Comparison of ENCODE assay signal across 5 worm cellular contexts in genomic region chrII:6612544-6612943, ce11.
TF ChIP-seq lines count a peak whose summit lies in the region.

No protein-coding gene starts in this region.

TF ChIP-seq in whole organism, L1 larva, 84 proteins besides CTCF, POLR2A, EP300 and RAD21:
- peak; percentile 72 for TF ChIP-seq elt-2 (tag; optimal IDR thresholded peaks at IDR 0.05; lab: Kevin White, UChicago)
- TF ChIP-seq lin-35 (GFP tag; optimal IDR thresholded peaks at IDR 0.05; lab: Kevin White, UChicago): peak in 1 of 2 experiments; percentile 34
- TF ChIP-seq lin-14 (GFP tag; optimal IDR thresholded peaks at IDR 0.05; lab: Kevin White, UChicago): no peak

TF ChIP-seq in whole organism, L2 larva, 48 proteins besides CTCF, POLR2A, EP300 and RAD21:
- TF ChIP-seq nhr-10 (tag; optimal IDR thresholded peaks at IDR 0.05; lab: Kevin White, UChicago) (no peak), fos-1 (tag; optimal IDR thresholded peaks at IDR 0.05; lab: Kevin White, UChicago) (peak; percentile 87), unc-39 (tag; optimal IDR thresholded peaks at IDR 0.05; lab: Kevin White, UChicago) (no peak), sma-9 (GFP tag; optimal IDR thresholded peaks at IDR 0.05; lab: Kevin White, UChicago) (peak; percentile 22), sma-9 (tag; optimal IDR thresholded peaks at IDR 0.05; lab: Kevin White, UChicago) (no peak), ztf-11 (tag; optimal IDR thresholded peaks at IDR 0.05; lab: Kevin White, UChicago) (no peak), F13H6.1 (tag; optimal IDR thresholded peaks at IDR 0.05; lab: Kevin White, UChicago) (peak; percentile 3), nhr-237 (tag; optimal IDR thresholded peaks at IDR 0.05; lab: Kevin White, UChicago) (no peak), crh-2 (tag; optimal IDR thresholded peaks at IDR 0.05; lab: Kevin White, UChicago) (peak; percentile 48)
TF ChIP-seq in whole organism, L2 larva: peak in this region for 4.

TF ChIP-seq in whole organism, L3 larva, 47 proteins besides CTCF, POLR2A, EP300 and RAD21:
- TF ChIP-seq pqm-1 (tag; optimal IDR thresholded peaks at IDR 0.05; lab: Kevin White, UChicago) (peak; percentile 67), nhr-12 (tag; optimal IDR thresholded peaks at IDR 0.05; lab: Kevin White, UChicago) (no peak), pha-4 (tag; optimal IDR thresholded peaks at IDR 0.05; lab: Kevin White, UChicago) (peak; percentile 24), fkh-2 (tag; optimal IDR thresholded peaks at IDR 0.05; lab: Kevin White, UChicago) (no peak), mdl-1 (tag; optimal IDR thresholded peaks at IDR 0.05; lab: Kevin White, UChicago) (peak; percentile 30), elt-2 (tag; optimal IDR thresholded peaks at IDR 0.05; lab: Kevin White, UChicago) (peak; percentile 84)

TF ChIP-seq in whole organism, L4 larva, 104 proteins besides CTCF, POLR2A, EP300 and RAD21:
- TF ChIP-seq mdl-1 (tag; optimal IDR thresholded peaks at IDR 0.05; lab: Kevin White, UChicago): peak in 1 of 2 experiments; percentile 26
- TF ChIP-seq daf-12 (tag; optimal IDR thresholded peaks at IDR 0.05; lab: Kevin White, UChicago): no peak
- peak; percentile 74 for TF ChIP-seq nhr-28 (tag; optimal IDR thresholded peaks at IDR 0.05; lab: Kevin White, UChicago)
- TF ChIP-seq hlh-30 (tag; optimal IDR thresholded peaks at IDR 0.05; lab: Kevin White, UChicago; ENCODE audit: insufficient read depth): peak; percentile 51
- peak; percentile 92 for TF ChIP-seq pqm-1 (tag; optimal IDR thresholded peaks at IDR 0.05; lab: Kevin White, UChicago)
- TF ChIP-seq nhr-10 (tag; optimal IDR thresholded peaks at IDR 0.05; lab: Kevin White, UChicago): no peak
- peak in 1 of 2 experiments; percentile 21 for TF ChIP-seq hif-1 (tag; optimal IDR thresholded peaks at IDR 0.05; lab: Kevin White, UChicago)
- TF ChIP-seq hlh-11 (tag; optimal IDR thresholded peaks at IDR 0.05; lab: Kevin White, UChicago): peak; percentile 44
- TF ChIP-seq daf-16 (GFP tag; optimal IDR thresholded peaks at IDR 0.05; lab: Kevin White, UChicago): no peak
- TF ChIP-seq daf-16 (tag; optimal IDR thresholded peaks at IDR 0.05; lab: Kevin White, UChicago): peak; percentile 84
- peak; percentile 70 for TF ChIP-seq dmd-6 (GFP tag; IDR thresholded peaks at IDR 0.05; lab: Robert Waterston, UW)
- peak; percentile 19 for TF ChIP-seq mep-1 (tag; optimal IDR thresholded peaks at IDR 0.05; lab: Kevin White, UChicago)
- TF ChIP-seq dve-1 (tag; optimal IDR thresholded peaks at IDR 0.05; lab: Kevin White, UChicago; ENCODE audit: insufficient read depth): peak; percentile 75
- no peak for TF ChIP-seq nhr-41 (GFP tag; IDR thresholded peaks at IDR 0.05; lab: Robert Waterston, UW)
- no peak for TF ChIP-seq duxl-1 (tag; optimal IDR thresholded peaks at IDR 0.05; lab: Kevin White, UChicago; ENCODE audit: poor library complexity)
- TF ChIP-seq php-3 (GFP tag; IDR thresholded peaks at IDR 0.05; lab: Robert Waterston, UW): 0 out of 2 replicates have a peak, but pooled peaks have one; percentile 10
- TF ChIP-seq snpc-4 (tag; optimal IDR thresholded peaks at IDR 0.05; lab: Kevin White, UChicago): no peak

TF ChIP-seq in whole organism, young adult, 124 proteins besides CTCF, POLR2A, EP300 and RAD21:
- TF ChIP-seq rec-8 (tag; optimal IDR thresholded peaks at IDR 0.05; lab: Kevin White, UChicago) (no peak), nhr-80 (tag; optimal IDR thresholded peaks at IDR 0.05; lab: Kevin White, UChicago) (peak; percentile 74)
TF ChIP-seq in whole organism, young adult: peak in this region for 1.
